Fruit fly (Drosophila melanogaster): ENCODE data around the gene CG5888.

Gene CG5888

dm6 chr2L:16448451-16449206 is at the start of gene CG5888 (continued):
- TF ChIP-seq Adf1 (GFP tag; IDR thresholded peaks at IDR 0.05) (peak; percentile 39), CG9817 (tag; optimal IDR thresholded peaks at IDR 0.05) (peak; percentile 24), Lhr (GFP tag; optimal IDR thresholded peaks at IDR 0.05) (no peak), pros (GFP tag; optimal IDR thresholded peaks at IDR 0.05) (no peak), Awh (GFP tag; IDR thresholded peaks at IDR 0.05) (peak; percentile 70; the same call in 1 of the 2 replicates), Fer3 (tag; optimal IDR thresholded peaks at IDR 0.05) (no peak), CG8290 (GFP tag; optimal IDR thresholded peaks at IDR 0.05) (peak; percentile 6), CG8290 (tag; optimal IDR thresholded peaks at IDR 0.05) (no peak), vvl (GFP tag; IDR thresholded peaks at IDR 0.05) (peak; percentile 79), Sox102F (GFP tag; optimal IDR thresholded peaks at IDR 0.05) (peak; percentile 74), MTF-1 (GFP tag; optimal IDR thresholded peaks at IDR 0.05; ENCODE audit: borderline replicate concordance) (no peak), CG12744 (GFP tag; optimal IDR thresholded peaks at IDR 0.05) (no peak), cwo (GFP tag; optimal IDR thresholded peaks at IDR 0.05) (peak; percentile 22), run (tag; optimal IDR thresholded peaks at IDR 0.05) (peak; percentile 17), vnd (GFP tag; IDR thresholded peaks at IDR 0.05; ENCODE audit: partially characterized antibody) (no peak), CG17802 (tag; optimal IDR thresholded peaks at IDR 0.05) (no peak), nmo (GFP tag; optimal IDR thresholded peaks at IDR 0.05) (peak; percentile 69), HLHmδ (GFP tag; optimal IDR thresholded peaks at IDR 0.05) (no peak), CG7987 (GFP tag; optimal IDR thresholded peaks at IDR 0.05) (no peak), CG11398 (GFP tag; optimal IDR thresholded peaks at IDR 0.05) (no peak), Lpt (GFP tag; optimal IDR thresholded peaks at IDR 0.05) (no peak), Dll (GFP tag; IDR thresholded peaks at IDR 0.05; ENCODE audit: partially characterized antibody) (0 out of 4 replicates have a peak, but pooled peaks have one; percentile 30), zen2 (GFP tag; IDR thresholded peaks at IDR 0.05; ENCODE audit: partially characterized antibody) (no peak), otp (GFP tag; IDR thresholded peaks at IDR 0.05) (0 out of 3 replicates have a peak, but pooled peaks have one; percentile 7), ara (GFP tag; IDR thresholded peaks at IDR 0.05) (peak; percentile 66), CG16863 (GFP tag; optimal IDR thresholded peaks at IDR 0.05) (no peak), hkb (optimal IDR thresholded peaks at IDR 0.05) (no peak), hkb (GFP tag; IDR thresholded peaks at IDR 0.05) (peak; percentile 60; the same call in 1 of the 2 replicates), Hmx (GFP tag; optimal IDR thresholded peaks at IDR 0.05) (no peak), ro (GFP tag; IDR thresholded peaks at IDR 0.05) (peak; percentile 66; the same call in 1 of the 2 replicates), HmgZ (tag; optimal IDR thresholded peaks at IDR 0.05) (no peak), Camta (GFP tag; optimal IDR thresholded peaks at IDR 0.05) (no peak), CG16815 (GFP tag; optimal IDR thresholded peaks at IDR 0.05) (peak; percentile 45), CG43689 (GFP tag; IDR thresholded peaks at IDR 0.05) (no peak; the same call in 1 of the 2 replicates), dysf (GFP tag; IDR thresholded peaks at IDR 0.05) (peak; percentile 91), dan (GFP tag; IDR thresholded peaks at IDR 0.05) (no peak), CG1529 (GFP tag; optimal IDR thresholded peaks at IDR 0.05) (peak; percentile 34), ase (GFP tag; IDR thresholded peaks at IDR 0.05) (no peak), Neu2 (GFP tag; optimal IDR thresholded peaks at IDR 0.05; ENCODE audit: borderline replicate concordance) (no peak), nom (GFP tag; optimal IDR thresholded peaks at IDR 0.05) (no peak), lab (GFP tag; optimal IDR thresholded peaks at IDR 0.05) (peak; percentile 43)
